Worm (Caenorhabditis elegans) whole organism, young adult: ENCODE results near the gene W03C9.6.

Experiments
- B0261.1 ChIP-seq: sonication (generic microtip); optimal IDR thresholded peaks from 2 replicates; lab custom pipeline; 2016; ENCODE audit warnings: mild to moderate bottlenecking, missing genetic modification characterization, moderate library complexity, missing compliant biosample characterization
- F52B5.7 ChIP-seq: sonication (generic microtip); optimal IDR thresholded peaks from 2 replicates; lab custom pipeline; 2016; ENCODE audit warnings: mild to moderate bottlenecking, missing genetic modification characterization, missing compliant biosample characterization
- K11D2.4 ChIP-seq: fragments of 200-800 bp; sonication (Bioruptor generic); IDR thresholded peaks from 2 replicates; pipeline ENCODE4 v1.3.6; 2022; ENCODE audit warnings: missing genetic modification reagents, missing genetic modification characterization, missing compliant biosample characterization
- Y56A3A.18 ChIP-seq: fragments of 200-800 bp; sonication (Bioruptor generic); IDR thresholded peaks from 2 replicates; pipeline ENCODE4 v1.3.6; 2022; ENCODE audit warnings: missing genetic modification reagents, missing genetic modification characterization, missing compliant biosample characterization
- ama-1 ChIP-seq, 3 experiments: fragments of 150-350 bp in 1 of 3; sonication (generic microtip) in 2 of 3; optimal IDR thresholded peaks; 2 replicates each; lab custom pipeline; 2014 to 2018; ENCODE audit warnings: missing biosample characterization in 2 of 3, missing genetic modification characterization in 2 of 3, missing genetic modification reagents in 2 of 3
- atf-7 ChIP-seq: sonication (generic microtip); optimal IDR thresholded peaks from 2 replicates; lab custom pipeline; 2017; ENCODE audit warnings: mild to moderate bottlenecking, missing genetic modification characterization, missing compliant biosample characterization
- attf-3 ChIP-seq: fragments of 200-800 bp; sonication (Bioruptor generic); conservative IDR thresholded peaks from 2 replicates; pipeline ENCODE4 v1.3.6; 2022; ENCODE audit warnings: missing genetic modification reagents, missing genetic modification characterization, missing compliant biosample characterization
- ccch-3 ChIP-seq: fragments of 200-800 bp; sonication (Bioruptor generic); optimal IDR thresholded peaks from 2 replicates; lab custom pipeline; 2018; ENCODE audit warnings: mild to moderate bottlenecking, missing genetic modification characterization, missing compliant biosample characterization
- cebp-1 ChIP-seq, 2 experiments: fragments of 200-800 bp in 1 of 2; sonication (Bioruptor generic) in 1 of 2; sonication (generic microtip) in 1 of 2; IDR thresholded peaks in 1 of 2; optimal IDR thresholded peaks in 1 of 2; 2 replicates each; pipeline versions ENCODE4 v1.3.6 to Lab custom; 2017 to 2022; ENCODE audit warnings: missing compliant biosample characterization in 2 of 2, missing genetic modification characterization in 2 of 2, mild to moderate bottlenecking in 1 of 2, missing genetic modification reagents in 1 of 2, moderate library complexity in 1 of 2
- die-1 ChIP-seq: sonication (generic microtip); optimal IDR thresholded peaks from 2 replicates; lab custom pipeline; 2016; ENCODE audit warnings: missing genotype, mild to moderate bottlenecking, missing genetic modification characterization, missing compliant biosample characterization
- dpl-1 ChIP-seq: fragments of 150-350 bp; optimal IDR thresholded peaks from 2 replicates; lab custom pipeline; 2014; ENCODE audit warnings: missing biosample characterization, missing genetic modification reagents, missing genetic modification characterization
- egl-18 ChIP-seq: fragments of 200-800 bp; sonication (Bioruptor generic); IDR thresholded peaks from 2 replicates; pipeline ENCODE4 v1.3.6; 2022; ENCODE audit warnings: missing genetic modification reagents, missing genetic modification characterization, missing compliant biosample characterization
- egl-44 ChIP-seq: fragments of 200-800 bp; sonication (Bioruptor generic); IDR thresholded peaks from 2 replicates; pipeline ENCODE4 v1.3.6; 2022; ENCODE audit warnings: missing genetic modification reagents, missing genetic modification characterization, missing compliant biosample characterization
- ekl-4 ChIP-seq: fragments of 200-800 bp; sonication (Bioruptor generic); IDR thresholded peaks from 2 replicates; pipeline ENCODE4 v1.3.6; 2022; ENCODE audit warnings: missing genetic modification reagents, missing genetic modification characterization, missing compliant biosample characterization
- ets-4 ChIP-seq: fragments of 200-800 bp; sonication (Bioruptor generic); optimal IDR thresholded peaks from 2 replicates; lab custom pipeline; 2018; ENCODE audit warnings: mild to moderate bottlenecking, missing genetic modification characterization, missing compliant biosample characterization
- hmg-20 ChIP-seq: fragments of 200-800 bp; sonication (Bioruptor generic); IDR thresholded peaks from 2 replicates; pipeline ENCODE4 v1.3.6; 2022; ENCODE audit warnings: missing genetic modification reagents, missing genetic modification characterization, missing compliant biosample characterization
- hsf-1 ChIP-seq: fragments of 200-800 bp; sonication (Bioruptor generic); IDR thresholded peaks from 2 replicates; pipeline ENCODE4 v1.3.6; 2022; ENCODE audit warnings: missing genetic modification reagents, missing genetic modification characterization, missing compliant biosample characterization
- lag-1 ChIP-seq: fragments of 200-800 bp; sonication (Bioruptor generic); IDR thresholded peaks from 2 replicates; pipeline ENCODE4 v1.3.6; 2022; ENCODE audit warnings: missing genetic modification reagents, missing genetic modification characterization, missing compliant biosample characterization
- lsy-27 ChIP-seq: sonication (generic microtip); optimal IDR thresholded peaks from 2 replicates; lab custom pipeline; 2017; ENCODE audit warnings: missing genetic modification characterization, mild to moderate bottlenecking, missing compliant biosample characterization, antibody characterized with exemption, missing genotype, borderline replicate concordance; ENCODE audit not compliant: insufficient read depth
- madf-10 ChIP-seq: sonication (generic microtip); optimal IDR thresholded peaks from 2 replicates; lab custom pipeline; 2016; ENCODE audit warnings: mild to moderate bottlenecking, missing genetic modification characterization, missing compliant biosample characterization
- madf-3 ChIP-seq: fragments of 200-800 bp; sonication (Bioruptor generic); IDR thresholded peaks from 2 replicates; pipeline ENCODE4 v1.3.6; 2022; ENCODE audit warnings: missing genetic modification reagents, missing genetic modification characterization, missing compliant biosample characterization
- madf-6 ChIP-seq: fragments of 200-800 bp; sonication (Bioruptor generic); IDR thresholded peaks from 2 replicates; pipeline ENCODE4 v1.3.6; 2022; ENCODE audit warnings: missing genetic modification reagents, missing genetic modification characterization, missing compliant biosample characterization
- mcd-1 ChIP-seq: fragments of 200-800 bp; sonication (Bioruptor generic); IDR thresholded peaks from 2 replicates; pipeline ENCODE4 v1.3.6; 2022; ENCODE audit warnings: missing genetic modification reagents, missing genetic modification characterization, missing compliant biosample characterization
- mel-28 ChIP-seq: sonication (generic microtip); optimal IDR thresholded peaks from 2 replicates; lab custom pipeline; 2016; ENCODE audit warnings: borderline replicate concordance, mild to moderate bottlenecking, missing genetic modification characterization, missing compliant biosample characterization
- mes-4 ChIP-seq: sonication (generic microtip); optimal IDR thresholded peaks from 2 replicates; lab custom pipeline; 2016; ENCODE audit warnings: missing genotype, missing genetic modification characterization, missing compliant biosample characterization
- mxl-1 ChIP-seq: sonication (generic microtip); optimal IDR thresholded peaks from 2 replicates; lab custom pipeline; 2016; ENCODE audit warnings: missing genetic modification characterization, missing compliant biosample characterization
- nfya-1 ChIP-seq: sonication (generic microtip); optimal IDR thresholded peaks from 2 replicates; lab custom pipeline; 2017; ENCODE audit warnings: antibody characterized with exemption, missing compliant biosample characterization, missing genetic modification characterization, borderline replicate concordance; ENCODE audit not compliant: insufficient read depth
- nfya-2 ChIP-seq: fragments of 200-800 bp; sonication (Bioruptor generic); IDR thresholded peaks from 2 replicates; pipeline ENCODE4 v1.3.6; 2022; ENCODE audit warnings: missing genetic modification reagents, missing genetic modification characterization, missing compliant biosample characterization
- nfyb-1 ChIP-seq: fragments of 200-800 bp; sonication (Bioruptor generic); IDR thresholded peaks from 2 replicates; pipeline ENCODE4 v1.3.6; 2022; ENCODE audit warnings: missing genetic modification reagents, missing genetic modification characterization, missing compliant biosample characterization
- repo-1 ChIP-seq: sonication (generic microtip); optimal IDR thresholded peaks from 2 replicates; lab custom pipeline; 2017; ENCODE audit warnings: mild to moderate bottlenecking, missing genetic modification characterization, missing compliant biosample characterization
- rpc-1 ChIP-seq, 2 experiments: fragments of 150-350 bp in 1 of 2; sonication (generic microtip) in 1 of 2; optimal IDR thresholded peaks; 2 replicates each; lab custom pipeline; 2014 to 2018; ENCODE audit warnings: missing biosample characterization in 1 of 2, missing genetic modification characterization in 1 of 2, missing genetic modification reagents in 1 of 2, missing genotype in 1 of 2
- sea-2 ChIP-seq: fragments of 200-800 bp; sonication (Bioruptor generic); IDR thresholded peaks from 2 replicates; pipeline ENCODE4 v1.3.6; 2022; ENCODE audit warnings: missing genetic modification characterization, missing compliant biosample characterization
- snpc-4 ChIP-seq, 5 experiments: fragments of 150-350 bp in 1 of 5; sonication (generic microtip) in 4 of 5; optimal IDR thresholded peaks; 2 replicates each; lab custom pipeline; 2014 to 2018; ENCODE audit warnings: missing genetic modification characterization in 5 of 5, missing biosample characterization in 3 of 5, antibody characterized with exemption in 2 of 5, mild to moderate bottlenecking in 2 of 5, missing compliant biosample characterization in 2 of 5, missing genotype in 2 of 5, moderate library complexity in 2 of 5, missing genetic modification reagents in 1 of 5
- somi-1 ChIP-seq: fragments of 200-800 bp; sonication (Bioruptor generic); optimal IDR thresholded peaks from 2 replicates; lab custom pipeline; 2018; ENCODE audit warnings: mild to moderate bottlenecking, missing genetic modification characterization, missing compliant biosample characterization
- tbp1 ChIP-seq: fragments of 200-800 bp; sonication (Bioruptor generic); optimal IDR thresholded peaks from 2 replicates; lab custom pipeline; 2018; ENCODE audit warnings: mild to moderate bottlenecking, missing genetic modification characterization, missing compliant biosample characterization
- zfh-2 ChIP-seq: fragments of 200-800 bp; sonication (Bioruptor generic); conservative IDR thresholded peaks from 2 replicates; pipeline ENCODE4 v1.3.6; 2022; ENCODE audit warnings: missing genetic modification reagents, missing genetic modification characterization, missing compliant biosample characterization
- ztf-22 ChIP-seq: fragments of 200-800 bp; sonication (Bioruptor generic); optimal IDR thresholded peaks from 2 replicates; lab custom pipeline; 2018; ENCODE audit warnings: mild to moderate bottlenecking, missing genetic modification characterization, moderate library complexity, missing compliant biosample characterization
- ztf-28 ChIP-seq: fragments of 200-800 bp; sonication (Bioruptor generic); IDR thresholded peaks from 2 replicates; pipeline ENCODE4 v1.3.6; 2022; ENCODE audit warnings: missing genetic modification reagents, missing genetic modification characterization, missing compliant biosample characterization

Gene W03C9.6

DNA sequence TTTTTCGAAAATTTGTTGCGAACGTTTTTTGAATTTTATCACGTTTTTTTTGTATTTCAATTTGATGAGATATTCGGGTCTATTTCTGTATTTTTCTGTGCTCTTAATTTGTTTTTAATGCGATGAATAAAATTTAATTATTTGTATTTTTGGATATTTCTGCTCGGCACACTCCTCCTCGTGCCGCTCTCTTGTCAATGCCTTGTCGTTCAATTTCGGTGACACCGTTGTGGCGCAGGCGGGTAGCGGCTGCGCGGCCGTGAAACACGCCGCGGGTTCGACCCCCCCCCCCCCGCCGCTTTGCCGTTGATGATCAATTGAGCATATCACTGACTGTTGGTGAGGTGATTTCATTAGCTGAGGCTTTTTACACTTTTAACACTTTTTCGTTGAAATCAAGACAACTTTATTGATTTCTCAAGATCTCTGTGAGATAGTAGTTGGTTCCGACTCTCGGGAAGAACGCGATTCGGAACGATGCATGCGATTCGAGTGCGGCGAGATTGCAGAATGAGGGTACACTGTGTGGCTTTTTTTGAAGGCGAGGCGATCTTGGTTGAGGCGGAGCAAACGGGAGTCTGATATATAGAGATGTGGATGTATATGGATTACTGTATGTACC, 6.4 kb downstream of the W03C9.6 start (continued):
- TF ChIP-seq B0261.1 (tag; lab: Kevin White, UChicago) (peak; percentile 100), atf-7 (tag; lab: Kevin White, UChicago) (peak; percentile 93), mxl-1 (peak; percentile 98), ekl-4 (GFP tag; lab: Robert Waterston, UW) (peak; percentile 96), somi-1 (GFP tag; lab: Kevin White, UChicago) (peak; percentile 95), egl-18 (GFP tag; lab: Robert Waterston, UW) (peak; percentile 92)

DNA sequence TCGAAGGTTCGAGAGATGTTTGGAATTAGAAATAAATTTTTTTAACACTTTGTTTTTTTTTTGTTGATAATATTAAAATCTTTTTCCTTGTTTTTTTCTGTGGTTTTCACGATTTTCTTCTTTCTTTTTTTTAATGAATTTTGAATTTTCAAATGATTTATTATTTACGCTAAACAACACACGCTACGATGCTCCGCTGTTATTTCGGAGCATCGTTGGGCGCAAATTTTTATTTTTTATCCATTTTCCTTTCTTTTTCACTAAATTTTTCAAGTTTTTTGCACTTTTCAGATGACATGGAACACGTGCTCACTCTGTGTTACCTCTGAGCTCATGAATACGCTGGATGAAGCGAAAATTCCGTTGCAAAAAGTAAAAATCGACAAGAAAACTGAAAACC, 7.8 kb downstream of the W03C9.6 start, which contains the start of the genes W03C9.1 and W03C9.2:
Gene W03C9.1 (minus strand): TSS at position 46 of the 400 bp plus-strand sequence.
Gene W03C9.2 (plus strand): TSS at position 286 of the 400 bp plus-strand sequence.
- TF ChIP-seq mcd-1 (GFP tag; lab: Robert Waterston, UW) (no peak), attf-3 (GFP tag; lab: Robert Waterston, UW) (peak; percentile 81), mel-28 (tag; lab: Kevin White, UChicago) (no peak), ekl-4 (GFP tag; lab: Robert Waterston, UW) (no peak), Y56A3A.18 (GFP tag; lab: Robert Waterston, UW) (no peak)

DNA sequence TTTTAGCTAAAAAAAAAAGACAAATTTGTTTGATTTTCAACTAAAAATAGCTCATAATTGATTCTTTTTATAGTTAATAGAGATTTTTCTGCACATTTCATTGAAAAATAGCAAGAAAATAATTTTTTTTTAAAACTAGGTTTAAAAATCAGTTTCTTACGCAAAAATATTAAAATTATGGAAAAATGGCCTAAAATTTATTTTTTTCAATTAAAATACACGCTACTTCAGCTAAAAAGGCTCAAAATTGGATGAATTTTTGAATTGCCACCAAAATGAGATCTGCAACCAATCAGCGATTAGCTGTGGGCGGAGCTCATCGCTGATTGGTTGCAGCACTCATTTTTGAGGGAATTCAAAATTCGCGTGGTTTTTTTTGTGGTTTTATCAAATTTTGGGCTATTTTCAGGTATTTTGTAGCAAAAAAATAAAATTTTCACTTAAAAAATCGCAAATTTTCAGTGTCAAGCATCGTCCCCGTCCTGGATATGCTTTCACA, 8.9 kb downstream of the W03C9.6 start:
- TF ChIP-seq tbp1 (GFP tag; lab: Kevin White, UChicago) (no peak), madf-10 (tag; lab: Kevin White, UChicago) (no peak), sea-2 (GFP tag; lab: Robert Waterston, UW) (no peak), nfya-2 (GFP tag; lab: Robert Waterston, UW) (0 out of 2 replicates have a peak, but pooled peaks have one; percentile 41), hsf-1 (no peak), nfyb-1 (peak; percentile 94)

DNA sequence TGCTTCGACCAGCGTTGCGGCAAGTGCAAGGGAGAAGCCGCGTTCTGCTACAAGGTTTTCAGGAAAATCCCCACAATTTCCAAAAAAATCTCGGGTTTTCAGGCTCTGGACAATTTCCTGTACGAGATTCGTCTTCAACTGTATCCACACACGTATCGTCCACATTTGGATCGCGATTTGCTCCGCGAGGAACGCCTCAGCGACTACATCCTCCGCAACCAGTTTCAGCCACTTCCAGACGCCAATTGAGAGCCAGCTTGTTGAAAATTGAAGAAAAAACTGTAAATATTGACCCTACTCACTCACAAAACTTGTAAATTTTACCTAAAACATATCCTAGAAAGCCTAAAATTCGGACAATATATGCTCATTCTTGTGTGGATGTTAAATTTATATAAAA, 10.5 kb downstream of the W03C9.6 start:
- TF ChIP-seq ets-4 (GFP tag; lab: Kevin White, UChicago) (no peak), repo-1 (tag; lab: Kevin White, UChicago) (no peak), nfya-1 (tag; lab: Kevin White, UChicago) (no peak), snpc-4 (GFP tag; optimal IDR thresholded peaks at IDR 0.05; lab: Kevin White, UChicago) (no peak), snpc-4 (tag; optimal IDR thresholded peaks at IDR 0.05; lab: Kevin White, UChicago) (no peak), die-1 (tag; lab: Kevin White, UChicago) (peak; percentile 5), ztf-22 (GFP tag; lab: Kevin White, UChicago) (no peak), F52B5.7 (tag; lab: Kevin White, UChicago) (peak; percentile 37), nfya-2 (GFP tag; lab: Robert Waterston, UW) (0 out of 2 replicates have a peak, but pooled peaks have one; percentile 64), rpc-1 (optimal IDR thresholded peaks at IDR 0.05; lab: Kevin White, UChicago) (no peak), rpc-1 (tag; optimal IDR thresholded peaks at IDR 0.05; lab: Kevin White, UChicago) (no peak), lsy-27 (tag; lab: Kevin White, UChicago) (no peak), madf-3 (0 out of 2 replicates have a peak, but pooled peaks have one; percentile 15), dpl-1 (GFP tag; lab: Kevin White, UChicago) (no peak), lag-1 (GFP tag; lab: Robert Waterston, UW) (no peak), hmg-20 (GFP tag; lab: Robert Waterston, UW) (no peak), K11D2.4 (GFP tag; lab: Robert Waterston, UW) (peak; percentile 12; the same call in 1 of the 2 replicates), cebp-1 (GFP tag; IDR thresholded peaks at IDR 0.05; lab: Robert Waterston, UW) (no peak), cebp-1 (tag; optimal IDR thresholded peaks at IDR 0.05; lab: Kevin White, UChicago) (peak; percentile 15), ama-1 (optimal IDR thresholded peaks at IDR 0.05; lab: Kevin White, UChicago) (peak; percentile 30), ama-1 (GFP tag; optimal IDR thresholded peaks at IDR 0.05; lab: Kevin White, UChicago) (no peak), ccch-3 (GFP tag; lab: Kevin White, UChicago) (no peak), madf-6 (GFP tag; lab: Robert Waterston, UW) (0 out of 2 replicates have a peak, but pooled peaks have one; percentile 8), ztf-28 (GFP tag; lab: Robert Waterston, UW) (no peak), mes-4 (tag; lab: Kevin White, UChicago) (no peak), zfh-2 (GFP tag; lab: Robert Waterston, UW) (0 out of 2 replicates have a peak, but pooled peaks have one; percentile 23), egl-44 (GFP tag; lab: Robert Waterston, UW) (0 out of 2 replicates have a peak, but pooled peaks have one; percentile 37), hsf-1 (no peak), Y56A3A.18 (GFP tag; lab: Robert Waterston, UW) (0 out of 2 replicates have a peak, but pooled peaks have one; percentile 61)
